Worm (Caenorhabditis elegans): ENCODE results near the gene spig-3.
"Not testable (repeated sequence)": the region's sequence is repeated elsewhere in the genome, so short reads cannot be mapped to it uniquely, and the experiment has no call there.

spig-3 gene

ce11 chrV:14279777-14280176 is 19.7 kb downstream of the spig-3 start, which contains the start of gene srt-33:
TSS of gene srt-33 (minus strand) at chrV:14279877.
- TF ChIP-seq daf-8 (GFP tag; IDR thresholded peaks at IDR 0.05), result no peak

ce11 chrV:14277456-14277855 is 22.0 kb downstream of the spig-3 start:
- 0 out of 2 replicates have a peak, but pooled peaks have one; percentile 6 for TF ChIP-seq Y48G9A.11 (GFP tag; IDR thresholded peaks at IDR 0.05)
- TF ChIP-seq aha-1 (tag), result peak; percentile 54

- TF ChIP-seq nhr-76, R02D3.7, unc-39 (tag; optimal IDR thresholded peaks at IDR 0.05): not testable (repeated sequence)
These were observed 25.2 kb downstream of the spig-3 start, which contains the start of gene F40G12.7 for ce11 chrV:14274268-14274667. TSS of gene F40G12.7 (plus strand) at chrV:14274568.

- TF ChIP-seq spr-3 (GFP tag; optimal IDR thresholded peaks at IDR 0.05), result no peak
- no peak for TF ChIP-seq duxl-1 (tag; optimal IDR thresholded peaks at IDR 0.05; ENCODE audit: poor library complexity)
- TF ChIP-seq nhr-237 (tag; optimal IDR thresholded peaks at IDR 0.05), result no peak
- no peak for TF ChIP-seq T26A8.4 (GFP tag; IDR thresholded peaks at IDR 0.05)
- TF ChIP-seq snpc-4 (tag; optimal IDR thresholded peaks at IDR 0.05), result no peak
- no peak for TF ChIP-seq nhr-42 (GFP tag; IDR thresholded peaks at IDR 0.05)
- no peak for TF ChIP-seq ceh-44 (GFP tag; IDR thresholded peaks at IDR 0.05)
- no peak for TF ChIP-seq Y48G9A.11 (GFP tag; IDR thresholded peaks at IDR 0.05)
- no peak for TF ChIP-seq lin-29 (GFP tag; IDR thresholded peaks at IDR 0.05)
- no peak for TF ChIP-seq tra-1 (GFP tag; IDR thresholded peaks at IDR 0.05)
- TF ChIP-seq sdz-12 (GFP tag; optimal IDR thresholded peaks at IDR 0.05), result no peak
- TF ChIP-seq lim-7 (GFP tag; IDR thresholded peaks at IDR 0.05), result no peak
- no peak for TF ChIP-seq madf-9 (GFP tag; conservative IDR thresholded peaks at IDR 0.05)
- TF ChIP-seq zfp-3 (GFP tag; conservative IDR thresholded peaks at IDR 0.05), result no peak
- TF ChIP-seq mes-2 (tag; optimal IDR thresholded peaks at IDR 0.05; ENCODE audit: poor library complexity, severe bottlenecking), result no peak
- no peak for TF ChIP-seq ceh-62 (tag; optimal IDR thresholded peaks at IDR 0.05)
- TF ChIP-seq ceh-82 (tag; optimal IDR thresholded peaks at IDR 0.05), result no peak
- no peak for TF ChIP-seq daf-8 (GFP tag; IDR thresholded peaks at IDR 0.05)
- no peak for TF ChIP-seq daf-12 (tag; optimal IDR thresholded peaks at IDR 0.05)
These were observed 26.4 kb downstream of the spig-3 start, which contains the start of gene F40G12.6 for ce11 chrV:14273019-14273418. TSS of gene F40G12.6 (minus strand) at chrV:14273119.

DNA sequence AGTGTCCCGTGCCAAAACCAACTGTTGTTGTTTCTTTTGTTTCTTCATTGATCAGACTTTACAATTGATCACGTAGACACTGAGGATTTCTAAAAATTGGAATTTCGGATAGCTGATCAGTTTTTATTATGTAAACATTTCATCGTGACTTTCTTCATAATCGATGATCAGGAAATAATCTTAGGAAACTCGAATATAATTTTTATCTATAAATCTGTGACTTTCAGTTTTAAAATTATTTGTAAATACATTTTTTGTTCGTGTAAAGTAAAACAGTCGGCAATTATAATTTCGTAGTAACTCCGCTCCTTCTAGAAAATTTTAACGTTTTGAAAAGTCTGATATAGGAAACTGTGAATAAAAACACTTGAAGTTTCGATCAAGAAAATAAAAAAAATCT is 28.7 kb downstream of the spig-3 start, which contains the start of gene F40G12.5:
Gene F40G12.5 (minus strand): TSS at position 101 of the 400 bp plus-strand sequence.
- TF ChIP-seq dmd-6 (GFP tag; IDR thresholded peaks at IDR 0.05) (no peak), Y48G9A.11 (GFP tag; IDR thresholded peaks at IDR 0.05) (no peak), unc-62 (GFP tag; optimal IDR thresholded peaks at IDR 0.05 in 1 of 2) (peak in 1 of 2 experiments; percentile 16), unc-62 (tag; optimal IDR thresholded peaks at IDR 0.05) (no peak), daf-8 (GFP tag; IDR thresholded peaks at IDR 0.05) (no peak), unc-130 (GFP tag; optimal IDR thresholded peaks at IDR 0.05) (no peak), saeg-2 (GFP tag; IDR thresholded peaks at IDR 0.05) (no peak), ceh-28 (tag; optimal IDR thresholded peaks at IDR 0.05) (no peak), F26F4.8 (GFP tag; conservative IDR thresholded peaks at IDR 0.05) (no peak)

DNA sequence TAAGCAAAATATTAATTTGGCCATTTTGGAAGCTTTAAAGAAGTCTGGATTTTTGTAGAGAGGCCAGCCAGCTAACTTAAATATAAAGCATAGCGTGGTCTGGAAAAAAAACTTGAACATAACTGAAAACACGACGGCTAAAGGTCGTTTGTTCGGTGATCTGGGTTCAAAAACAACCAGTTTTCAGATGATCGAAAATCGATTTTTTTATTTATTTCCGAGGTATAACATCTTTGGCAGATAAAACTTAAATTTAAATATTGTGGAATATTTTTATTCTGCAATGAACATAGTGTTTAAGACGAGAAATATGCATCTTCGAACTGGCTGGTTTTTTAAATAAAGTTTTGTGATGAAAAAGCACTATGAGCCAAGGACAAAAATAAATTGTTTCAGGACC is 30.9 kb downstream of the spig-3 start, which contains the start of gene F40G12.4:
Gene F40G12.4 (minus strand): TSS at position 101 of the 400 bp plus-strand sequence.
- TF ChIP-seq snpc-4 (tag; optimal IDR thresholded peaks at IDR 0.05) (no peak), lin-29 (GFP tag; IDR thresholded peaks at IDR 0.05) (no peak), vab-7 (GFP tag; IDR thresholded peaks at IDR 0.05) (no peak), R02D3.7 (tag; optimal IDR thresholded peaks at IDR 0.05) (no peak), nhr-237 (tag; optimal IDR thresholded peaks at IDR 0.05) (no peak), F44E2.7 (GFP tag; IDR thresholded peaks at IDR 0.05) (no peak), mxl-3 (GFP tag; optimal IDR thresholded peaks at IDR 0.05) (no peak), dve-1 (tag; optimal IDR thresholded peaks at IDR 0.05; ENCODE audit: insufficient read depth) (no peak), sdz-12 (GFP tag; optimal IDR thresholded peaks at IDR 0.05) (no peak), egl-43 (GFP tag; IDR thresholded peaks at IDR 0.05) (no peak)
